Fruit fly (Drosophila melanogaster) whole organism, wandering third instar larva: Measurements from ENCODE around the gene CG6171.

Source experiments
- Abd-B ChIP-seq: fragments of >200 bp; optimal IDR thresholded peaks from 2 replicates; lab custom pipeline; 2017; ENCODE audit warnings: missing biosample characterization, missing genetic modification characterization
- CG32264 ChIP-seq: fragments of 200-800 bp; sonication (Bioruptor generic); optimal IDR thresholded peaks from 2 replicates; lab custom pipeline; 2016; ENCODE audit warnings: missing biosample characterization, missing genetic modification characterization
- CG9705 ChIP-seq: fragments of 200-800 bp; sonication (Bioruptor generic); optimal IDR thresholded peaks from 2 replicates; lab custom pipeline; 2018; ENCODE audit warnings: missing biosample characterization, mild to moderate bottlenecking, missing genetic modification characterization
- CrebA ChIP-seq: fragments of 200-800 bp; sonication (Bioruptor generic); optimal IDR thresholded peaks from 2 replicates; lab custom pipeline; 2016; ENCODE audit warnings: missing biosample characterization, mild to moderate bottlenecking, missing genetic modification characterization, borderline replicate concordance
- Dfd ChIP-seq: fragments of >200 bp; optimal IDR thresholded peaks from 2 replicates; lab custom pipeline; 2017; ENCODE audit warnings: missing biosample characterization, missing genetic modification characterization
- Dif ChIP-seq: fragments of 200-275, 200-300 bp; sonication (Bioruptor generic); optimal IDR thresholded peaks from 2 replicates; lab custom pipeline; 2018; ENCODE audit warnings: missing biosample characterization, missing genetic modification characterization; ENCODE audit not compliant: partially characterized antibody
- GATAd ChIP-seq: sonication (Bioruptor generic); optimal IDR thresholded peaks from 2 replicates; lab custom pipeline; 2016; ENCODE audit warnings: missing biosample characterization, missing genetic modification characterization
- HLH106 ChIP-seq: fragments of 200-800 bp; optimal IDR thresholded peaks from 3 replicates; lab custom pipeline; 2019; ENCODE audit warnings: missing biosample characterization, mild to moderate bottlenecking, missing genetic modification characterization, moderate library complexity
- Hr78 ChIP-seq: fragments of >200 bp; optimal IDR thresholded peaks from 2 replicates; lab custom pipeline; 2017; ENCODE audit warnings: missing biosample characterization, missing genetic modification characterization
- Hr83 ChIP-seq: fragments of 200-300 bp; sonication (Bioruptor generic); optimal IDR thresholded peaks from 2 replicates; lab custom pipeline; 2016; ENCODE audit warnings: missing biosample characterization, mild to moderate bottlenecking, missing genetic modification characterization, moderate library complexity; ENCODE audit not compliant: poor library complexity, severe bottlenecking
- Jra ChIP-seq: sonication (Bioruptor generic); optimal IDR thresholded peaks from 2 replicates; lab custom pipeline; 2016; ENCODE audit warnings: missing biosample characterization, missing genetic modification characterization
- Mio ChIP-seq: sonication (Bioruptor generic); optimal IDR thresholded peaks from 2 replicates; lab custom pipeline; 2016; ENCODE audit warnings: missing biosample characterization, missing genetic modification characterization
- Myc ChIP-seq: fragments of >200 bp; optimal IDR thresholded peaks from 2 replicates; lab custom pipeline; 2017
- N ChIP-seq: fragments of >200 bp; optimal IDR thresholded peaks from 2 replicates; lab custom pipeline; 2018; ENCODE audit warnings: missing biosample characterization, missing external identifiers, missing genetic modification characterization
- OdsH ChIP-seq: fragments of 200-800 bp; sonication (Bioruptor generic); optimal IDR thresholded peaks from 2 replicates; lab custom pipeline; 2016; ENCODE audit warnings: missing biosample characterization, mild to moderate bottlenecking, missing genetic modification characterization
- Rel ChIP-seq, 2 experiments: fragments of 200-800 bp; sonication (Bioruptor generic) in 1 of 2; optimal IDR thresholded peaks; 2 replicates in 1 of 2; 3 replicates in 1 of 2; lab custom pipeline; 2016 to 2019; ENCODE audit warnings: mild to moderate bottlenecking in 2 of 2, missing biosample characterization in 2 of 2, missing genetic modification characterization in 2 of 2, moderate library complexity in 1 of 2
- Sp1 ChIP-seq: fragments of 200-800 bp; sonication (Bioruptor generic); optimal IDR thresholded peaks from 3 replicates; lab custom pipeline; 2019; ENCODE audit warnings: missing biosample characterization, mild to moderate bottlenecking, missing genetic modification characterization, moderate library complexity
- Vsx2 ChIP-seq: fragments of 200-300, 225-300 bp; sonication (Bioruptor generic); optimal IDR thresholded peaks from 2 replicates; lab custom pipeline; 2018; ENCODE audit warnings: missing biosample characterization, missing genetic modification characterization; ENCODE audit not compliant: partially characterized antibody
- br ChIP-seq: fragments of 200-800 bp; sonication (Bioruptor generic); optimal IDR thresholded peaks from 2 replicates; lab custom pipeline; 2016; ENCODE audit warnings: missing biosample characterization, missing genetic modification characterization
- brk ChIP-seq: fragments of 200-800 bp; sonication (Bioruptor generic); optimal IDR thresholded peaks from 2 replicates; lab custom pipeline; 2016; ENCODE audit warnings: missing biosample characterization, mild to moderate bottlenecking, missing genetic modification characterization
- dl ChIP-seq, 2 experiments: fragments of 175-275, 200-275 bp in 1 of 2; fragments of 200-275 bp in 1 of 2; sonication (Bioruptor generic); optimal IDR thresholded peaks; lab custom pipeline; 2018; ENCODE audit warnings: mild to moderate bottlenecking in 2 of 2, missing biosample characterization in 2 of 2, missing genetic modification characterization in 2 of 2, moderate library complexity in 2 of 2; ENCODE audit not compliant: partially characterized antibody in 2 of 2, insufficient read depth in 1 of 2
- dmrt93B ChIP-seq: fragments of 200-800 bp; sonication (Bioruptor generic); optimal IDR thresholded peaks from 2 replicates; lab custom pipeline; 2018; ENCODE audit warnings: missing biosample characterization, mild to moderate bottlenecking, missing genetic modification characterization
- dsf ChIP-seq: sonication (Bioruptor generic); optimal IDR thresholded peaks from 2 replicates; lab custom pipeline; 2016; ENCODE audit warnings: missing biosample characterization, missing genetic modification characterization, borderline replicate concordance
- ey ChIP-seq: fragments of 200-800 bp; sonication (Bioruptor generic); optimal IDR thresholded peaks from 2 replicates; lab custom pipeline; 2016; ENCODE audit warnings: missing biosample characterization, missing genetic modification characterization
- foxo ChIP-seq, 2 experiments: fragments of 200-800 bp; sonication (Bioruptor generic); optimal IDR thresholded peaks; 2 replicates in 1 of 2; 3 replicates in 1 of 2; lab custom pipeline; 2016 to 2017; ENCODE audit warnings: missing biosample characterization in 2 of 2, missing genetic modification characterization in 2 of 2
- fru ChIP-seq: fragments of 200-800 bp; sonication (Bioruptor generic); optimal IDR thresholded peaks from 3 replicates; lab custom pipeline; 2016; ENCODE audit warnings: missing biosample characterization, mild to moderate bottlenecking, missing genetic modification characterization
- h ChIP-seq: fragments of 200-800 bp; sonication (Bioruptor generic); optimal IDR thresholded peaks from 3 replicates; lab custom pipeline; 2016; ENCODE audit warnings: missing biosample characterization, mild to moderate bottlenecking, missing genetic modification characterization
- jim ChIP-seq: fragments of 175-275, 200-325 bp; sonication (Bioruptor generic); optimal IDR thresholded peaks from 2 replicates; lab custom pipeline; 2016; ENCODE audit warnings: missing biosample characterization, mild to moderate bottlenecking, missing genetic modification characterization
- lola ChIP-seq: fragments of >200 bp; optimal IDR thresholded peaks from 2 replicates; lab custom pipeline; 2017; ENCODE audit warnings: missing biosample characterization, missing genetic modification characterization
- pan ChIP-seq: fragments of >200 bp; optimal IDR thresholded peaks from 2 replicates; lab custom pipeline; 2017
- psq ChIP-seq: fragments of 200-800 bp; sonication (Bioruptor generic); optimal IDR thresholded peaks from 3 replicates; lab custom pipeline; 2017; ENCODE audit warnings: missing biosample characterization, mild to moderate bottlenecking, missing genetic modification characterization, moderate library complexity
- rgr ChIP-seq: fragments of 200-800 bp; sonication (Bioruptor generic); optimal IDR thresholded peaks from 3 replicates; lab custom pipeline; 2016; ENCODE audit warnings: missing biosample characterization, mild to moderate bottlenecking, missing genetic modification characterization
- sage ChIP-seq: fragments of 200-800 bp; sonication (Bioruptor generic); optimal IDR thresholded peaks from 2 replicates; lab custom pipeline; 2016; ENCODE audit warnings: missing biosample characterization, mild to moderate bottlenecking, missing genetic modification characterization
- sv ChIP-seq: fragments of 200-800 bp; sonication (Bioruptor generic); optimal IDR thresholded peaks from 3 replicates; lab custom pipeline; 2016; ENCODE audit warnings: missing biosample characterization, missing genetic modification characterization
- tai ChIP-seq: sonication (Bioruptor generic); optimal IDR thresholded peaks from 2 replicates; lab custom pipeline; 2016; ENCODE audit warnings: missing biosample characterization, missing genetic modification characterization
- usp ChIP-seq: fragments of >200 bp; optimal IDR thresholded peaks from 2 replicates; lab custom pipeline; 2017; ENCODE audit warnings: missing biosample characterization, missing genetic modification characterization
- woc ChIP-seq: sonication (Bioruptor generic); optimal IDR thresholded peaks from 2 replicates; lab custom pipeline; 2016; ENCODE audit warnings: missing biosample characterization, mild to moderate bottlenecking, missing genetic modification characterization

The CG6171 gene

dm6 chr3R:15374397-15374796 is 10.7 kb upstream of the CG6171 start, which contains the start of gene Rbp:
Gene Rbp (plus strand): TSS chr3R:15374635.
- peak; percentile 21 for TF ChIP-seq Dif
- TF ChIP-seq psq (GFP tag; lab: Kevin White, UChicago) = no peak
- TF ChIP-seq, all 38 proteins: peak for 1

- TF ChIP-seq rgr (GFP tag; lab: Kevin White, UChicago) = peak; percentile 68
- peak; percentile 5 for TF ChIP-seq ey
- peak in 1 of 2 experiments; percentile 48 for TF ChIP-seq foxo (GFP tag; optimal IDR thresholded peaks at IDR 0.05; lab: Kevin White, UChicago)
- TF ChIP-seq dl (GFP tag; optimal IDR thresholded peaks at IDR 0.05; lab: Kevin White, UChicago; ENCODE audit: insufficient read depth in 1 of 2, partially characterized antibody in 2 of 2) = no peak
- peak; percentile 44 for TF ChIP-seq HLH106 (tag; lab: Kevin White, UChicago)
- no peak for TF ChIP-seq GATAd (GFP tag; lab: Kevin White, UChicago)
- TF ChIP-seq pan (lab: Kevin White, UChicago) = no peak
- peak; percentile 81 for TF ChIP-seq Hr83 (GFP tag; lab: Kevin White, UChicago)
- TF ChIP-seq Vsx2 (GFP tag; lab: Kevin White, UChicago) = no peak
- peak; percentile 71 for TF ChIP-seq br (GFP tag; lab: Kevin White, UChicago)
- peak; percentile 54 for TF ChIP-seq Sp1
- peak; percentile 36 for TF ChIP-seq OdsH (GFP tag; lab: Kevin White, UChicago)
- peak; percentile 50 for TF ChIP-seq fru
- peak; percentile 76 for TF ChIP-seq h (GFP tag; lab: Kevin White, UChicago)
- TF ChIP-seq Rel (GFP tag; optimal IDR thresholded peaks at IDR 0.05; lab: Kevin White, UChicago) = no peak
- TF ChIP-seq Rel (tag; optimal IDR thresholded peaks at IDR 0.05; lab: Kevin White, UChicago) = peak; percentile 40
- TF ChIP-seq Mio (GFP tag; lab: Kevin White, UChicago) = peak; percentile 4
- TF ChIP-seq psq (GFP tag; lab: Kevin White, UChicago) = peak; percentile 18
- TF ChIP-seq CG9705 (GFP tag; lab: Kevin White, UChicago) = peak; percentile 20
Measured at dm6 chr3R:15371833-15372232, 8.2 kb upstream of the CG6171 start, which contains the start of the genes Ccm3 and CG6136. Gene Ccm3 (plus strand): TSS chr3R:15371957. Gene CG6136 (minus strand): TSS chr3R:15372212.

- TF ChIP-seq woc (GFP tag; lab: Kevin White, UChicago) = no peak
- no peak for TF ChIP-seq CrebA (GFP tag; lab: Kevin White, UChicago)
Measured at dm6 chr3R:15369742-15370141, 6.1 kb upstream of the CG6171 start, which contains the start of gene CG14868. Gene CG14868 (minus strand): TSS chr3R:15369945.

dm6 chr3R:15367477-15367876 is 3.8 kb upstream of the CG6171 start, which contains the start of gene CG34404:
Gene CG34404 (minus strand): TSS chr3R:15367665.
- TF ChIP-seq psq (GFP tag; lab: Kevin White, UChicago) (no peak), rgr (GFP tag; lab: Kevin White, UChicago) (peak; percentile 8), foxo (GFP tag; optimal IDR thresholded peaks at IDR 0.05; lab: Kevin White, UChicago) (peak in 1 of 2 experiments; percentile 39)

dm6 chr3R:15366839-15367238 is 3.2 kb upstream of the CG6171 start:
- TF ChIP-seq Mio (GFP tag; lab: Kevin White, UChicago) (no peak), Jra (GFP tag; lab: Kevin White, UChicago) (no peak), Abd-B (GFP tag; lab: Kevin White, UChicago) (no peak), CG9705 (GFP tag; lab: Kevin White, UChicago) (no peak), dmrt93B (no peak), brk (no peak), Dif (no peak), sv (no peak), usp (GFP tag; lab: Kevin White, UChicago) (no peak), GATAd (GFP tag; lab: Kevin White, UChicago) (no peak), OdsH (GFP tag; lab: Kevin White, UChicago) (peak; percentile 8), Hr78 (GFP tag; lab: Kevin White, UChicago) (no peak), CrebA (GFP tag; lab: Kevin White, UChicago) (no peak), HLH106 (tag; lab: Kevin White, UChicago) (peak; percentile 48), Hr83 (GFP tag; lab: Kevin White, UChicago) (no peak), Dfd (GFP tag; lab: Kevin White, UChicago) (no peak), lola (GFP tag; lab: Kevin White, UChicago) (no peak), woc (GFP tag; lab: Kevin White, UChicago) (no peak), br (GFP tag; lab: Kevin White, UChicago) (no peak), ey (peak; percentile 31), Vsx2 (GFP tag; lab: Kevin White, UChicago) (no peak), Rel (GFP tag; optimal IDR thresholded peaks at IDR 0.05; lab: Kevin White, UChicago) (no peak), Rel (tag; optimal IDR thresholded peaks at IDR 0.05; lab: Kevin White, UChicago) (no peak), Sp1 (peak; percentile 44), sage (GFP tag; lab: Kevin White, UChicago) (no peak), dsf (GFP tag; lab: Kevin White, UChicago) (no peak), fru (no peak), tai (GFP tag; lab: Kevin White, UChicago) (no peak), Myc (lab: Kevin White, UChicago) (no peak), foxo (GFP tag; optimal IDR thresholded peaks at IDR 0.05; lab: Kevin White, UChicago) (peak in 1 of 2 experiments; percentile 63), jim (GFP tag; lab: Kevin White, UChicago) (no peak), rgr (GFP tag; lab: Kevin White, UChicago) (peak; percentile 28), pan (lab: Kevin White, UChicago) (no peak), h (GFP tag; lab: Kevin White, UChicago) (no peak), CG32264 (GFP tag; lab: Kevin White, UChicago) (no peak), N (GFP tag; lab: Kevin White, UChicago) (no peak)
